Fruit fly (Drosophila melanogaster) whole organism, wandering third instar larva: ENCODE measurements around the gene CG6294.

Experiments used
- Abd-B ChIP-seq: fragments of >200 bp; optimal IDR thresholded peaks from 2 replicates; lab custom pipeline; 2017; ENCODE audit warnings: missing biosample characterization, missing genetic modification characterization
- CG32264 ChIP-seq: fragments of 200-800 bp; sonication (Bioruptor generic); optimal IDR thresholded peaks from 2 replicates; lab custom pipeline; 2016; ENCODE audit warnings: missing biosample characterization, missing genetic modification characterization
- CrebA ChIP-seq: fragments of 200-800 bp; sonication (Bioruptor generic); optimal IDR thresholded peaks from 2 replicates; lab custom pipeline; 2016; ENCODE audit warnings: missing biosample characterization, mild to moderate bottlenecking, missing genetic modification characterization, borderline replicate concordance
- Dfd ChIP-seq: fragments of >200 bp; optimal IDR thresholded peaks from 2 replicates; lab custom pipeline; 2017; ENCODE audit warnings: missing biosample characterization, missing genetic modification characterization
- Dif ChIP-seq: fragments of 200-275, 200-300 bp; sonication (Bioruptor generic); optimal IDR thresholded peaks from 2 replicates; lab custom pipeline; 2018; ENCODE audit warnings: missing biosample characterization, missing genetic modification characterization; ENCODE audit not compliant: partially characterized antibody
- GATAd ChIP-seq: sonication (Bioruptor generic); optimal IDR thresholded peaks from 2 replicates; lab custom pipeline; 2016; ENCODE audit warnings: missing biosample characterization, missing genetic modification characterization
- HLH106 ChIP-seq: fragments of 200-800 bp; optimal IDR thresholded peaks from 3 replicates; lab custom pipeline; 2019; ENCODE audit warnings: missing biosample characterization, mild to moderate bottlenecking, missing genetic modification characterization, moderate library complexity
- Hr78 ChIP-seq: fragments of >200 bp; optimal IDR thresholded peaks from 2 replicates; lab custom pipeline; 2017; ENCODE audit warnings: missing biosample characterization, missing genetic modification characterization
- Hr83 ChIP-seq: fragments of 200-300 bp; sonication (Bioruptor generic); optimal IDR thresholded peaks from 2 replicates; lab custom pipeline; 2016; ENCODE audit warnings: missing biosample characterization, mild to moderate bottlenecking, missing genetic modification characterization, moderate library complexity; ENCODE audit not compliant: poor library complexity, severe bottlenecking
- Jra ChIP-seq: sonication (Bioruptor generic); optimal IDR thresholded peaks from 2 replicates; lab custom pipeline; 2016; ENCODE audit warnings: missing biosample characterization, missing genetic modification characterization
- Mio ChIP-seq: sonication (Bioruptor generic); optimal IDR thresholded peaks from 2 replicates; lab custom pipeline; 2016; ENCODE audit warnings: missing biosample characterization, missing genetic modification characterization
- Myc ChIP-seq: fragments of >200 bp; optimal IDR thresholded peaks from 2 replicates; lab custom pipeline; 2017
- N ChIP-seq: fragments of >200 bp; optimal IDR thresholded peaks from 2 replicates; lab custom pipeline; 2018; ENCODE audit warnings: missing biosample characterization, missing external identifiers, missing genetic modification characterization
- Sp1 ChIP-seq: fragments of 200-800 bp; sonication (Bioruptor generic); optimal IDR thresholded peaks from 3 replicates; lab custom pipeline; 2019; ENCODE audit warnings: missing biosample characterization, mild to moderate bottlenecking, missing genetic modification characterization, moderate library complexity
- Vsx2 ChIP-seq: fragments of 200-300, 225-300 bp; sonication (Bioruptor generic); optimal IDR thresholded peaks from 2 replicates; lab custom pipeline; 2018; ENCODE audit warnings: missing biosample characterization, missing genetic modification characterization; ENCODE audit not compliant: partially characterized antibody
- br ChIP-seq: fragments of 200-800 bp; sonication (Bioruptor generic); optimal IDR thresholded peaks from 2 replicates; lab custom pipeline; 2016; ENCODE audit warnings: missing biosample characterization, missing genetic modification characterization
- brk ChIP-seq: fragments of 200-800 bp; sonication (Bioruptor generic); optimal IDR thresholded peaks from 2 replicates; lab custom pipeline; 2016; ENCODE audit warnings: missing biosample characterization, mild to moderate bottlenecking, missing genetic modification characterization
- dl ChIP-seq, 2 experiments: fragments of 175-275, 200-275 bp in 1 of 2; fragments of 200-275 bp in 1 of 2; sonication (Bioruptor generic); optimal IDR thresholded peaks; lab custom pipeline; 2018; ENCODE audit warnings: mild to moderate bottlenecking in 2 of 2, missing biosample characterization in 2 of 2, missing genetic modification characterization in 2 of 2, moderate library complexity in 2 of 2; ENCODE audit not compliant: partially characterized antibody in 2 of 2, insufficient read depth in 1 of 2
- dmrt93B ChIP-seq: fragments of 200-800 bp; sonication (Bioruptor generic); optimal IDR thresholded peaks from 2 replicates; lab custom pipeline; 2018; ENCODE audit warnings: missing biosample characterization, mild to moderate bottlenecking, missing genetic modification characterization
- dsf ChIP-seq: sonication (Bioruptor generic); optimal IDR thresholded peaks from 2 replicates; lab custom pipeline; 2016; ENCODE audit warnings: missing biosample characterization, missing genetic modification characterization, borderline replicate concordance
- ey ChIP-seq: fragments of 200-800 bp; sonication (Bioruptor generic); optimal IDR thresholded peaks from 2 replicates; lab custom pipeline; 2016; ENCODE audit warnings: missing biosample characterization, missing genetic modification characterization
- foxo ChIP-seq, 2 experiments: fragments of 200-800 bp; sonication (Bioruptor generic); optimal IDR thresholded peaks; 2 replicates in 1 of 2; 3 replicates in 1 of 2; lab custom pipeline; 2016 to 2017; ENCODE audit warnings: missing biosample characterization in 2 of 2, missing genetic modification characterization in 2 of 2
- fru ChIP-seq: fragments of 200-800 bp; sonication (Bioruptor generic); optimal IDR thresholded peaks from 3 replicates; lab custom pipeline; 2016; ENCODE audit warnings: missing biosample characterization, mild to moderate bottlenecking, missing genetic modification characterization
- h ChIP-seq: fragments of 200-800 bp; sonication (Bioruptor generic); optimal IDR thresholded peaks from 3 replicates; lab custom pipeline; 2016; ENCODE audit warnings: missing biosample characterization, mild to moderate bottlenecking, missing genetic modification characterization
- jim ChIP-seq: fragments of 175-275, 200-325 bp; sonication (Bioruptor generic); optimal IDR thresholded peaks from 2 replicates; lab custom pipeline; 2016; ENCODE audit warnings: missing biosample characterization, mild to moderate bottlenecking, missing genetic modification characterization
- lola ChIP-seq: fragments of >200 bp; optimal IDR thresholded peaks from 2 replicates; lab custom pipeline; 2017; ENCODE audit warnings: missing biosample characterization, missing genetic modification characterization
- pan ChIP-seq: fragments of >200 bp; optimal IDR thresholded peaks from 2 replicates; lab custom pipeline; 2017
- rgr ChIP-seq: fragments of 200-800 bp; sonication (Bioruptor generic); optimal IDR thresholded peaks from 3 replicates; lab custom pipeline; 2016; ENCODE audit warnings: missing biosample characterization, mild to moderate bottlenecking, missing genetic modification characterization
- sage ChIP-seq: fragments of 200-800 bp; sonication (Bioruptor generic); optimal IDR thresholded peaks from 2 replicates; lab custom pipeline; 2016; ENCODE audit warnings: missing biosample characterization, mild to moderate bottlenecking, missing genetic modification characterization
- sv ChIP-seq: fragments of 200-800 bp; sonication (Bioruptor generic); optimal IDR thresholded peaks from 3 replicates; lab custom pipeline; 2016; ENCODE audit warnings: missing biosample characterization, missing genetic modification characterization
- usp ChIP-seq: fragments of >200 bp; optimal IDR thresholded peaks from 2 replicates; lab custom pipeline; 2017; ENCODE audit warnings: missing biosample characterization, missing genetic modification characterization
- woc ChIP-seq: sonication (Bioruptor generic); optimal IDR thresholded peaks from 2 replicates; lab custom pipeline; 2016; ENCODE audit warnings: missing biosample characterization, mild to moderate bottlenecking, missing genetic modification characterization

Gene CG6294

dm6 chrX:15462436-15462857 is at the start of gene CG6294, which contains the start of the genes shtd and CG6299:
Gene CG6294 (plus strand): TSS chrX:15462722.
Gene shtd (minus strand): TSS chrX:15462441.
Gene CG6299 (plus strand): TSS chrX:15462722.
- TF ChIP-seq Dif (peak; percentile 67), h (GFP tag; lab: Kevin White, UChicago) (no peak), CG32264 (GFP tag; lab: Kevin White, UChicago) (no peak), Vsx2 (GFP tag; lab: Kevin White, UChicago) (peak; percentile 87), lola (GFP tag; lab: Kevin White, UChicago) (no peak), fru (GFP tag; lab: Kevin White, UChicago) (no peak), CrebA (no peak), jim (GFP tag; lab: Kevin White, UChicago) (no peak), sv (GFP tag; lab: Kevin White, UChicago) (peak; percentile 12), Dfd (GFP tag; lab: Kevin White, UChicago) (no peak), Mio (GFP tag; lab: Kevin White, UChicago) (no peak), Myc (lab: Kevin White, UChicago) (peak; percentile 71)

dm6 chrX:15441245-15441644 is 21.3 kb upstream of the CG6294 start, which contains the start of gene Cngl:
Gene Cngl (minus strand): TSS chrX:15441252.
- TF ChIP-seq fru (GFP tag; lab: Kevin White, UChicago), result no peak
- TF ChIP-seq br (GFP tag; lab: Kevin White, UChicago), result no peak
- no peak for TF ChIP-seq sage (GFP tag; lab: Kevin White, UChicago)
- TF ChIP-seq jim (GFP tag; lab: Kevin White, UChicago), result no peak
- TF ChIP-seq N (GFP tag; lab: Kevin White, UChicago), result no peak
- TF ChIP-seq Mio (GFP tag; lab: Kevin White, UChicago), result no peak
- TF ChIP-seq pan (lab: Kevin White, UChicago), result no peak

dm6 chrX:15443502-15443901 is 19.0 kb upstream of the CG6294 start:
- TF ChIP-seq foxo (GFP tag; optimal IDR thresholded peaks at IDR 0.05; lab: Kevin White, UChicago) (no peak), Jra (GFP tag; lab: Kevin White, UChicago) (no peak), dsf (GFP tag; lab: Kevin White, UChicago) (no peak), ey (no peak), rgr (GFP tag; lab: Kevin White, UChicago) (no peak), Mio (GFP tag; lab: Kevin White, UChicago) (no peak), br (GFP tag; lab: Kevin White, UChicago) (no peak), Vsx2 (GFP tag; lab: Kevin White, UChicago) (no peak), dmrt93B (GFP tag; lab: Kevin White, UChicago) (no peak), Hr78 (GFP tag; lab: Kevin White, UChicago) (no peak), CrebA (no peak), lola (GFP tag; lab: Kevin White, UChicago) (no peak), usp (GFP tag; lab: Kevin White, UChicago) (no peak), CG32264 (GFP tag; lab: Kevin White, UChicago) (no peak)

- TF ChIP-seq dmrt93B (GFP tag; lab: Kevin White, UChicago) (no peak), CG32264 (GFP tag; lab: Kevin White, UChicago) (no peak), lola (GFP tag; lab: Kevin White, UChicago) (no peak), Sp1 (GFP tag; lab: Kevin White, UChicago) (no peak), HLH106 (tag; lab: Kevin White, UChicago) (no peak), N (GFP tag; lab: Kevin White, UChicago) (no peak), woc (GFP tag; lab: Kevin White, UChicago) (no peak), dl (GFP tag; optimal IDR thresholded peaks at IDR 0.05; lab: Kevin White, UChicago; ENCODE audit: insufficient read depth in 1 of 2, partially characterized antibody in 2 of 2) (no peak), Dfd (GFP tag; lab: Kevin White, UChicago) (no peak), rgr (GFP tag; lab: Kevin White, UChicago) (no peak), brk (GFP tag; lab: Kevin White, UChicago) (no peak), Abd-B (GFP tag; lab: Kevin White, UChicago) (no peak), CrebA (no peak), br (GFP tag; lab: Kevin White, UChicago) (no peak), pan (lab: Kevin White, UChicago) (no peak), Hr83 (GFP tag; lab: Kevin White, UChicago) (no peak), GATAd (no peak), Dif (no peak), ey (no peak)
- TF ChIP-seq, all 38 proteins: peak for 0
These were observed 14.4 kb upstream of the CG6294 start for dm6 chrX:15448136-15448535.
